Worm (Caenorhabditis elegans): ENCODE data around the gene droe-8.

DNA sequence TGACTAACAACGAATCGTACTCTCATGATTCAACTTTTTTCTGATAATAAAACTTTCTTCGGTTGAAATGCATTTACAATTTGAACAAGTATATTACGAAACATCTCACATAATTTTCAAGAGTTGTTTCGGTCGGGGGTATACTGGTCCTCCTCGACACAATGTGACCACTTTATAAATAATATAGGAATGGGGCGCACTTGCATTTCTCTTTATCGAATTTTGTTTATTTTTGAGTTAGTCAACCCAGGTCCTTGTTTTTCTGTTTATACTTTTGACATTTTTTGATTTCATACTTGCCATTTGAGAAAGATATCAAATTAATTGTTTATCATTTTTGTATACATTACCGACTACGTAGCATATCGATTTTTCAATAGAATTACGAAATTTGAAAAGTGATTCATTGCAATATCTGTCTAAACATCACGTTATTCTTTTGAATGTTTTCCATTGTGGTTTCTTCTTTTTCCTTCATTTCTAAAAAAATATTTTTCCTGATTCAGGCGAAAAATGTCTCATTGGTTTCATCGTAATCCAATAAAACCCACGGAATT is 47.6 kb downstream of the droe-8 start, which contains the start of gene B0507.2:
- TF ChIP-seq W03F9.2 (tag; optimal IDR thresholded peaks at IDR 0.05) (no peak), him-1 (tag; optimal IDR thresholded peaks at IDR 0.05) (no peak)
